Worm (Caenorhabditis elegans) whole organism, L4 larva: ENCODE results near the gene nas-11.

Source experiments
- lin-13 ChIP-seq: fragments of 150-350 bp; optimal IDR thresholded peaks from 2 replicates; lab custom pipeline; 2014; ENCODE audit warnings: missing biosample characterization, missing genetic modification reagents, missing genetic modification characterization
- lir-3 ChIP-seq: sonication (generic microtip); optimal IDR thresholded peaks from 2 replicates; lab custom pipeline; 2016; ENCODE audit warnings: mild to moderate bottlenecking, missing genetic modification characterization, missing compliant biosample characterization
- nhr-237 ChIP-seq: sonication (generic microtip); optimal IDR thresholded peaks from 2 replicates; lab custom pipeline; 2017; ENCODE audit warnings: missing biosample characterization, missing genetic modification characterization
- nhr-77 ChIP-seq: fragments of 150-350 bp; optimal IDR thresholded peaks from 2 replicates; lab custom pipeline; 2014; ENCODE audit warnings: missing biosample characterization, missing genetic modification characterization
- unc-62 ChIP-seq, 3 experiments: fragments of 150-350 bp in 1 of 3; sonication (generic microtip); optimal IDR thresholded peaks in 2 of 3; peaks in 1 of 3; 1 replicate in 1 of 3; 2 replicates in 2 of 3; lab custom pipeline; 2014 to 2017; ENCODE audit warnings: missing biosample characterization in 3 of 3, missing genetic modification characterization in 3 of 3, missing genetic modification reagents in 3 of 3, missing genotype in 1 of 3
- zfp-2 ChIP-seq: sonication (generic microtip); optimal IDR thresholded peaks from 2 replicates; lab custom pipeline; 2016; ENCODE audit warnings: mild to moderate bottlenecking, missing genetic modification characterization, missing compliant biosample characterization
- ztf-7 ChIP-seq: fragments of 150-350 bp; optimal IDR thresholded peaks from 2 replicates; lab custom pipeline; 2014; ENCODE audit warnings: missing biosample characterization, missing genetic modification characterization

DNA sequence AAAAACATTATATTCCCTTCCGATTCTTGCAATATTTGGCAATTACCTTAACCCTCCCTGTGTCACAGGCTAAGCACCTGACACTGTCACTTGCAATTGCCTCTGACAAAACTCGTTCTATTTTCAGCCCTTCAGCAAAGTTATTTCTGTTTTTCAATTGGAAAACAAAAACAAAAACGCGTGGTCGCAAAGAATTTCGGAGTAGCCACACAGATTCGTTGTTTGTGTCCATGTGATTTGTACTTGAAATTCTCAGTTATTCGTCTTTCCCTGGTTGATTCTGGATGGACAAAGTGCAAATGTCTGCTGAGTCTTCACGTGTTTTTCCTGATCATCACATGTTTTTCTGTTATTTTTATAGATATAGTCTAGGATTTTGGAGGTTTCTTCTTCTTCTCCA is 22.1 kb downstream of the nas-11 start:
- TF ChIP-seq zfp-2 (tag; lab: Kevin White, UChicago): no peak
- no peak for TF ChIP-seq ztf-7
- no peak for TF ChIP-seq lin-13 (GFP tag; lab: Kevin White, UChicago)
- TF ChIP-seq nhr-77 (tag; lab: Kevin White, UChicago): no peak
- no peak for TF ChIP-seq lir-3 (tag; lab: Kevin White, UChicago)
- TF ChIP-seq unc-62 (GFP tag; optimal IDR thresholded peaks at IDR 0.05 in 1 of 2; lab: Kevin White, UChicago): peak in 1 of 2 experiments; percentile 59
- TF ChIP-seq unc-62 (tag; optimal IDR thresholded peaks at IDR 0.05; lab: Kevin White, UChicago): no peak
- TF ChIP-seq nhr-237 (tag; lab: Kevin White, UChicago): no peak
